Fruit fly (Drosophila melanogaster) whole organism: ENCODE results near the gene usp.
A peak's percentile ranks its signal among the peaks of the same experiment; 100 is the strongest.

ENCODE experiments used
- CG8478 ChIP-seq: fragments of >200 bp; optimal IDR thresholded peaks from 2 replicates; lab custom pipeline; 2018; ENCODE audit warnings: inconsistent platforms
- Dll ChIP-seq: fragments of >200 bp; optimal IDR thresholded peaks from 2 replicates; lab custom pipeline; 2017
- EcR ChIP-seq, 2 experiments: fragments of >200 bp; optimal IDR thresholded peaks; 2 replicates each; lab custom pipeline; 2017; ENCODE audit warnings: missing biosample characterization in 2 of 2, missing genetic modification characterization in 2 of 2, missing genetic modification reagents in 2 of 2
- pan ChIP-seq: fragments of >200 bp; optimal IDR thresholded peaks from 2 replicates; lab custom pipeline; 2017
- psq ChIP-seq: fragments of >200 bp; optimal IDR thresholded peaks from 2 replicates; lab custom pipeline; 2017
- usp ChIP-seq: fragments of >200 bp; optimal IDR thresholded peaks from 2 replicates; lab custom pipeline; 2017; ENCODE audit warnings: missing biosample characterization, missing genetic modification characterization, mixed read lengths

usp gene

dm6 chrX:2013365-2013764 is 28.7 kb downstream of the usp start:
- TF ChIP-seq psq = no peak
- no peak for TF ChIP-seq pan (lab: Kevin White, UChicago)
- TF ChIP-seq Dll (lab: Kevin White, UChicago) = no peak
- no peak for TF ChIP-seq EcR (GFP tag; optimal IDR thresholded peaks at IDR 0.05; lab: Kevin White, UChicago)
- TF ChIP-seq usp = no peak
- no peak for TF ChIP-seq CG8478 (lab: Kevin White, UChicago)

DNA sequence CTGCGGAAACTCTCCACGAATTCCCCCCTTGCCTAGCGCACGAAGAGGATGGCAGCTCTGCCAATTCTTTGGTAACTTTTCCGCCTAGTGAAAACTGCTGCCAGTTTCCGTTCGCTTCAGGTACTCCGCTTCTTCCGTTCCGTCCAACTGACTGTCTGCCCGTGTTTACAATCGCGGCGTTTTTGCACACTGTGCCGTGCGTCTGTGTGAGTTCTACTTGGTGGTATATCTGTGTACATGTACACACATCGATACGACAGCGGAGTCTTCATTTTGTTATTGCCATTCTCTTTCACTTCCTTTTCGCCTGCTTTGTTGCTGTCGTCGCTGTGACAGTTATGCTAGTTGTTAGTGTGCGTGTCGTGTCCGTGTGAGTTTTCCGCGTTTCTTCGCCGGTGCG is 29.3 kb downstream of the usp start:
- TF ChIP-seq EcR (GFP tag; optimal IDR thresholded peaks at IDR 0.05; lab: Kevin White, UChicago) (no peak), Dll (lab: Kevin White, UChicago) (no peak), pan (lab: Kevin White, UChicago) (no peak), psq (no peak), CG8478 (lab: Kevin White, UChicago) (no peak), usp (no peak)

DNA sequence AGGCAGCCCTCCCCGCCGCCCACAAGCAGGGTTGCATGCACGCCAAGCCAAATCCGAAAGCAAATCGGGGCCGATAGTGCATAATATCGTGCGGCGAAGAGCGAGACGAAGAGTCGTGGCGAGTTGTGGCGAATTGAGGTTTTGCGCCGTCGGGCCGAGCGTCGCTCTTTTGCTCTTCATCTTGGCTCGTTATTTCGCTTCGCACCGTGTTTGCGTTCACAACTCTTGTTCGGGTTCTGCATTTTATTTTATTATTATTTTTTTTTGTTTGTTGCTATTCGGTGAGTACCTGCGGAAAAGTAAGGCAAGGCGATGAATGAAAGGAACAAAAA is 30.0 kb downstream of the usp start:
- TF ChIP-seq usp (no peak), Dll (lab: Kevin White, UChicago) (peak; percentile 11)

- no peak for TF ChIP-seq psq
- TF ChIP-seq EcR (GFP tag; optimal IDR thresholded peaks at IDR 0.05; lab: Kevin White, UChicago) = no peak
- no peak for TF ChIP-seq CG8478 (lab: Kevin White, UChicago)
- no peak for TF ChIP-seq Dll (lab: Kevin White, UChicago)
- TF ChIP-seq pan (lab: Kevin White, UChicago) = no peak
- no peak for TF ChIP-seq usp
Observed at dm6 chrX:2011288-2012120, 30.6 kb downstream of the usp start.

- TF ChIP-seq pan (lab: Kevin White, UChicago) = no peak
- no peak for TF ChIP-seq usp
- no peak for TF ChIP-seq EcR (GFP tag; optimal IDR thresholded peaks at IDR 0.05; lab: Kevin White, UChicago)
- peak; percentile 15 for TF ChIP-seq psq
- TF ChIP-seq Dll (lab: Kevin White, UChicago) = peak; percentile 72
- no peak for TF ChIP-seq CG8478 (lab: Kevin White, UChicago)
Observed at dm6 chrX:2010010-2010873, 31.9 kb downstream of the usp start, which contains the start of gene east. Gene east, plus strand, starts transcription at chrX:2010860.

DNA sequence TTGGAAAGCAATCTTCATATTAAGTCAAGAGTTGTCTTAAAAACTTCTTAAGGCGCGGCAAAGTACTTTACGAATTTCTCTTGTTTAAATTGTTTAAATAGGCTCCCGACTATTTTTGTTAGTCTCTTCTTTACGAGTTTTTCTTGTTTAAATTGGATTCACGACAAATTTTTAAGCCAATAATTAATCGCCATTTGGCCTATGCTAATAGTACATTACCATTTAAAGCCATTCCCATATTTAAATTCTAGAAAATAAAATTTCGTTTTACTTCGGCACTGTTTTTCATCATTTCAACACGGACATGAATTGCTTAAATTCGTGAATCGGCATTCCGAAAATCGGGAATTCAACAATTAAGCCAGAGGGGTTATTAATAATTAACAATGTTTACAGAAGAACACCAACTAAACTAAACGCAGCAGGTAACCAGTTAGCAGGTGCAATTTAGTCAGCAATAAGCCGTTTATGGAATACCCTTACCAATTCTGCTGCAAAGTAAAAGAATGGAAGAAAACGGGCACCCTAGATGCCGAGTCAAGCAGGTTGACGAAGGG is 32.6 kb downstream of the usp start:
- TF ChIP-seq CG8478 (lab: Kevin White, UChicago) = no peak
- no peak for TF ChIP-seq EcR (GFP tag; optimal IDR thresholded peaks at IDR 0.05; lab: Kevin White, UChicago)
- TF ChIP-seq psq = no peak
- TF ChIP-seq Dll (lab: Kevin White, UChicago) = no peak
- no peak for TF ChIP-seq usp
- no peak for TF ChIP-seq pan (lab: Kevin White, UChicago)

DNA sequence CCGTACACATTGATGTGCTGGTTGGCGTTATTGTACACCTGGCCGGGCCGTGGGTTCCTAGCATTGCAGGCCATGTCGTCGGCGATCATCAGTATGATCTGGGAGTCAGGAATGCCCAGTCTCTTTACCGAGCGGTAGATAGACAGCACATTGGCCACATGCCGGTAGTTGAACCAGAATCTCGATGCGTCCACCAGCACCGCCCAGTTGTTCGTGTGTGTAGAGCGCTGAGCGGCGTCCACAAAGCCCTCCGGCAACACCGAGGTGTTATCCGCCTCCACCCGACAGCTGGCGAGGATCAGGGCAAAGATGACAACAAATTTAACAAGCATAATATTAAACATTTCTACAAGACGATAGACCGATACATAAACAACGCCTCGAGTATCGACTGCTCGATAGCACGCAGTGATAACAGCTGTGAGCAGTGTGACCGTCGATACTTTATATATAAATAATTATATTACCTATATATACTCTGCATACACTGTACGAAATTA is 33.1 kb downstream of the usp start, which contains the start of gene PIG-K:
Gene PIG-K, minus strand, starts transcription at position 412 of the 500 bp plus-strand sequence.
- TF ChIP-seq psq = no peak
- TF ChIP-seq EcR (GFP tag; optimal IDR thresholded peaks at IDR 0.05; lab: Kevin White, UChicago) = no peak
- no peak for TF ChIP-seq Dll (lab: Kevin White, UChicago)
- no peak for TF ChIP-seq pan (lab: Kevin White, UChicago)
- no peak for TF ChIP-seq usp
- TF ChIP-seq CG8478 (lab: Kevin White, UChicago) = no peak

- TF ChIP-seq Dll (lab: Kevin White, UChicago) (no peak), usp (no peak), pan (lab: Kevin White, UChicago) (no peak), EcR (GFP tag; optimal IDR thresholded peaks at IDR 0.05; lab: Kevin White, UChicago) (no peak), CG8478 (lab: Kevin White, UChicago) (no peak), psq (no peak)
Observed at dm6 chrX:2005840-2006239, 36.3 kb downstream of the usp start.

DNA sequence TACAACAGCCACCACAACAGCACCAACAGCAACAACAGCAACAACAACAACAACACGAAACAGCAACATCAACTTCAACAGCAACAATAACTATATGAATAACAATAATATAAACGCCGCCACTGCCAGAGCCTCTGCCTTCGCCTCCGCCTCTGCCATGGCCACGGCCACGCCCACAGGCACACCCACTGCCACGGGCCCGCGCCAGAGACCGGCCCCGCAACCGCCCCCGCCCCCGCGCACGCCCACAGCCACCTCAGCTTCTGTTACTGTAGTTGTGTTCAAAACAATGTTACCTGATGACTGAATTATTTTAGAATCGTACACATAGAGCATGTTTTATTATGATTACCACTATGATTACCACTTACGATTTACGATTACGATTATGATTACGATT is 38.0 kb downstream of the usp start:
- TF ChIP-seq psq (no peak), Dll (lab: Kevin White, UChicago) (no peak), CG8478 (lab: Kevin White, UChicago) (no peak), pan (lab: Kevin White, UChicago) (no peak), EcR (GFP tag; optimal IDR thresholded peaks at IDR 0.05; lab: Kevin White, UChicago) (no peak), usp (no peak)

dm6 chrX:2001057-2001456 is 41.1 kb downstream of the usp start:
- no peak for TF ChIP-seq CG8478 (lab: Kevin White, UChicago)
- TF ChIP-seq Dll (lab: Kevin White, UChicago) = no peak
- no peak for TF ChIP-seq usp
- TF ChIP-seq psq = no peak
- TF ChIP-seq EcR (GFP tag; optimal IDR thresholded peaks at IDR 0.05; lab: Kevin White, UChicago) = no peak
- TF ChIP-seq pan (lab: Kevin White, UChicago) = no peak

- TF ChIP-seq EcR (GFP tag; optimal IDR thresholded peaks at IDR 0.05; lab: Kevin White, UChicago) (no peak), usp (no peak), psq (no peak), pan (lab: Kevin White, UChicago) (no peak), CG8478 (lab: Kevin White, UChicago) (no peak), Dll (lab: Kevin White, UChicago) (no peak)
Observed at dm6 chrX:1995653-1996052, 46.5 kb downstream of the usp start.
